Worm (Caenorhabditis elegans): ENCODE measurements around the gene ztf-30.

- TF ChIP-seq klf-2 (GFP tag; conservative IDR thresholded peaks at IDR 0.05) (no peak), flt-1 (GFP tag; IDR thresholded peaks at IDR 0.05) (no peak), ztf-23 (GFP tag; IDR thresholded peaks at IDR 0.05) (no peak), ref-1 (GFP tag; conservative IDR thresholded peaks at IDR 0.05) (no peak), T22C8.4 (GFP tag; IDR thresholded peaks at IDR 0.05) (no peak), med-1 (GFP tag; optimal IDR thresholded peaks at IDR 0.05; ENCODE audit: insufficient read depth) (no peak), tab-1 (GFP tag; IDR thresholded peaks at IDR 0.05) (no peak), ztf-29 (GFP tag; IDR thresholded peaks at IDR 0.05) (no peak)
Observed at ce11 chrIII:8564372-8564771, 33.3 kb downstream of the ztf-30 start.
